Fruit fly (Drosophila melanogaster) whole organism, wandering third instar larva: ENCODE data around the gene CG7656.

Source experiments
- Dfd ChIP-seq: fragments of >200 bp; optimal IDR thresholded peaks from 2 replicates; lab custom pipeline; 2017; ENCODE audit warnings: missing biosample characterization, missing genetic modification characterization
- Hr78 ChIP-seq: fragments of >200 bp; optimal IDR thresholded peaks from 2 replicates; lab custom pipeline; 2017; ENCODE audit warnings: missing biosample characterization, missing genetic modification characterization
- OdsH ChIP-seq: fragments of 200-800 bp; sonication (Bioruptor generic); optimal IDR thresholded peaks from 2 replicates; lab custom pipeline; 2016; ENCODE audit warnings: missing biosample characterization, mild to moderate bottlenecking, missing genetic modification characterization
- Sp1 ChIP-seq: fragments of 200-800 bp; sonication (Bioruptor generic); optimal IDR thresholded peaks from 3 replicates; lab custom pipeline; 2019; ENCODE audit warnings: missing biosample characterization, mild to moderate bottlenecking, missing genetic modification characterization, moderate library complexity
- h ChIP-seq: fragments of 200-800 bp; sonication (Bioruptor generic); optimal IDR thresholded peaks from 3 replicates; lab custom pipeline; 2016; ENCODE audit warnings: missing biosample characterization, mild to moderate bottlenecking, missing genetic modification characterization
- lola ChIP-seq: fragments of >200 bp; optimal IDR thresholded peaks from 2 replicates; lab custom pipeline; 2017; ENCODE audit warnings: missing biosample characterization, missing genetic modification characterization
- pan ChIP-seq: fragments of >200 bp; optimal IDR thresholded peaks from 2 replicates; lab custom pipeline; 2017
- tai ChIP-seq: sonication (Bioruptor generic); optimal IDR thresholded peaks from 2 replicates; lab custom pipeline; 2016; ENCODE audit warnings: missing biosample characterization, missing genetic modification characterization

DNA sequence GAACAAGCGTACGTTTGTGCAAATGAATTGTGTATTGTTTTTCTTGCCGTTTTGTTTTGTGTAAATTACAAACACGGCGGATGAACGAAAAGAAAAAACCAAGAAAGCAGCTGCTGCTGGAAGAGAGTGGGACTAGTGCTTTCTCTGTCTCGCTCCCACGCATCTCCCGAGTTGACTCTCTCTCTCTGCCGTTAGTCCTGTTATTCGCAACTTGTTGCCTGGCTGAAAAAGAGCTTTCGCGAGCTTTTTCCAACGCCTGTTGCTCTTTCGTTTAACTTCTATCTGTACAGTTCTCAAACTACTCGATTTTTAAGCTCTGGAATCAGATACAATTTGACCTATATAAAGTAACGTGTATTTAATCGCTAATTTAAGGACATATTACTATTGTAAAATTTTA, 5.4 kb upstream of the CG7656 start:
- TF ChIP-seq OdsH (GFP tag; lab: Kevin White, UChicago) (no peak), tai (no peak), pan (lab: Kevin White, UChicago) (no peak), lola (GFP tag; lab: Kevin White, UChicago) (no peak), h (GFP tag; lab: Kevin White, UChicago) (no peak), Hr78 (GFP tag; lab: Kevin White, UChicago) (no peak), Dfd (GFP tag; lab: Kevin White, UChicago) (no peak), Sp1 (GFP tag; lab: Kevin White, UChicago) (no peak)
